Fruit fly (Drosophila melanogaster) whole organism, pupa: ENCODE results near the gene CG7724.

ENCODE experiments used
- CG14655 ChIP-seq: fragments of 200-800 bp; sonication (Bioruptor generic); optimal IDR thresholded peaks from 3 replicates; lab custom pipeline; 2017; ENCODE audit warnings: mild to moderate bottlenecking, missing biosample characterization, missing genetic modification reagents, missing genetic modification characterization
- CG32121 ChIP-seq: fragments of 200-800 bp; sonication (Bioruptor generic); IDR thresholded peaks from 2 replicates; pipeline ENCODE4 v1.3.6; 2022; ENCODE audit warnings: missing biosample characterization, missing genetic modification characterization
- CG8159 ChIP-seq: fragments of 200-800 bp; sonication (Bioruptor generic); optimal IDR thresholded peaks from 3 replicates; lab custom pipeline; 2018; ENCODE audit warnings: missing biosample characterization, mild to moderate bottlenecking, missing genetic modification characterization, moderate library complexity
- CG9948 ChIP-seq: fragments of 200-800 bp; sonication (Bioruptor generic); optimal IDR thresholded peaks from 2 replicates; lab custom pipeline; 2018; ENCODE audit warnings: missing biosample characterization, mild to moderate bottlenecking, missing genetic modification characterization, moderate library complexity
- Ets98B ChIP-seq: fragments of 200-800 bp; sonication (Bioruptor generic); IDR thresholded peaks from 2 replicates; pipeline ENCODE4 v1.3.6; 2022; ENCODE audit warnings: missing biosample characterization, missing genetic modification characterization

- 0 out of 2 replicates have a peak, but pooled peaks have one; percentile 6 for TF ChIP-seq Ets98B (GFP tag; lab: Robert Waterston, UW)
- no peak for TF ChIP-seq CG9948 (tag; lab: Kevin White, UChicago)
- TF ChIP-seq CG8159 (tag; lab: Kevin White, UChicago): no peak
- no peak for TF ChIP-seq CG32121
- no peak for TF ChIP-seq CG14655 (GFP tag; lab: Kevin White, UChicago)
Observed at dm6 chr3L:17050661-17051452, 4.6 kb upstream of the CG7724 start.
